Worm (Caenorhabditis elegans) whole organism, midembryonic: Measurements from ENCODE around the gene F39D8.3.

Experiments used
- flt-1 ChIP-seq: fragments of 200-800 bp; sonication (Bioruptor generic); IDR thresholded peaks from 2 replicates; pipeline ENCODE4 v1.3.6; 2022; ENCODE audit warnings: missing genetic modification characterization, missing compliant biosample characterization
- med-1 ChIP-seq: sonication (generic microtip); optimal IDR thresholded peaks from 2 replicates; lab custom pipeline; 2017; ENCODE audit warnings: missing genetic modification characterization, mild to moderate bottlenecking, missing compliant biosample characterization, antibody characterized with exemption, missing genetic modification reagents; ENCODE audit not compliant: insufficient read depth
- ref-1 ChIP-seq: fragments of 200-800 bp; sonication (Bioruptor generic); conservative IDR thresholded peaks from 2 replicates; pipeline ENCODE4 v1.3.6; 2022; ENCODE audit warnings: missing genetic modification reagents, missing genetic modification characterization, missing compliant biosample characterization
- tab-1 ChIP-seq: fragments of 200-800 bp; sonication (Bioruptor generic); IDR thresholded peaks from 2 replicates; pipeline ENCODE4 v1.3.6; 2022; ENCODE audit warnings: missing genetic modification characterization, missing compliant biosample characterization
- ztf-23 ChIP-seq: fragments of 200-800 bp; sonication (Bioruptor generic); IDR thresholded peaks from 2 replicates; pipeline ENCODE4 v1.3.6; 2022; ENCODE audit warnings: missing genetic modification reagents, missing genetic modification characterization, missing compliant biosample characterization
- ztf-29 ChIP-seq: fragments of 200-800 bp; sonication (Bioruptor generic); IDR thresholded peaks from 2 replicates; pipeline ENCODE4 v1.3.6; 2022; ENCODE audit warnings: missing genetic modification reagents, missing genetic modification characterization, missing compliant biosample characterization

- TF ChIP-seq med-1 (GFP tag; lab: Kevin White, UChicago) (no peak), ref-1 (no peak), ztf-29 (GFP tag; lab: Robert Waterston, UW) (no peak), flt-1 (GFP tag; lab: Robert Waterston, UW) (no peak), ztf-23 (no peak), tab-1 (GFP tag; lab: Robert Waterston, UW) (no peak)
Measured at ce11 chrX:15373415-15374048, 47.2 kb upstream of the F39D8.3 start.
